Fruit fly (Drosophila melanogaster) whole organism, embryonic: ENCODE measurements around the gene CG43693.

ENCODE experiments used
- ATbp ChIP-seq: fragments of 200-800 bp; sonication (Bioruptor generic); optimal IDR thresholded peaks from 2 replicates; lab custom pipeline; 2017; ENCODE audit warnings: missing biosample characterization, mild to moderate bottlenecking, missing genetic modification characterization, missing genetic modification reagents
- Atf3 ChIP-seq: fragments of 200-800 bp; sonication (Bioruptor generic); optimal IDR thresholded peaks from 3 replicates; lab custom pipeline; 2016; ENCODE audit warnings: missing biosample characterization, missing genetic modification characterization
- B-H1 ChIP-seq: fragments of 200-800 bp; sonication (Bioruptor generic); IDR thresholded peaks from 3 replicates; pipeline ENCODE4 v1.3.6; 2022; ENCODE audit warnings: missing biosample characterization, missing genetic modification characterization
- C15 ChIP-seq: fragments of 200-800 bp; sonication (Bioruptor generic); IDR thresholded peaks from 3 replicates; pipeline ENCODE4 v1.3.6; 2022; ENCODE audit warnings: missing biosample characterization, missing genetic modification characterization
- CG10959 ChIP-seq: fragments of 200-800 bp; sonication (Bioruptor generic); IDR thresholded peaks from 2 replicates; pipeline ENCODE4 v1.3.6; 2022; ENCODE audit warnings: missing biosample characterization, missing genetic modification characterization
- CG11085 ChIP-seq: fragments of 200-800 bp; sonication (Bioruptor generic); IDR thresholded peaks from 2 replicates; pipeline ENCODE4 v1.3.6; 2022; ENCODE audit warnings: missing biosample characterization, missing genetic modification characterization
- CG11456 ChIP-seq: fragments of 200-800 bp; sonication (Bioruptor generic); IDR thresholded peaks from 3 replicates; pipeline ENCODE4 v1.3.6; 2022; ENCODE audit warnings: missing biosample characterization, missing genetic modification characterization
- CG12769 ChIP-seq: fragments of 200-800 bp; sonication (Bioruptor generic); optimal IDR thresholded peaks from 2 replicates; lab custom pipeline; 2019; ENCODE audit warnings: missing biosample characterization, mild to moderate bottlenecking, missing genetic modification characterization, moderate library complexity
- CG13287 ChIP-seq: fragments of 200-800 bp; sonication (Bioruptor generic); IDR thresholded peaks from 2 replicates; pipeline ENCODE4 v1.3.6; 2022; ENCODE audit warnings: missing biosample characterization, missing genetic modification characterization; ENCODE audit not compliant: partially characterized antibody
- CG13894 ChIP-seq: fragments of 200-800 bp; sonication (Bioruptor generic); optimal IDR thresholded peaks from 3 replicates; lab custom pipeline; 2018; ENCODE audit warnings: missing biosample characterization, mild to moderate bottlenecking, missing genetic modification characterization, moderate library complexity
- CG14441 ChIP-seq: fragments of 200-800 bp; sonication (Bioruptor generic); IDR thresholded peaks from 2 replicates; pipeline ENCODE4 v1.3.6; 2022; ENCODE audit warnings: missing biosample characterization, missing genetic modification characterization
- CG14667 ChIP-seq: fragments of 200-800 bp; sonication (Bioruptor generic); IDR thresholded peaks from 2 replicates; pipeline ENCODE4 v1.3.6; 2022; ENCODE audit warnings: missing biosample characterization, missing genetic modification characterization
- CG14965 ChIP-seq: fragments of 200-800 bp; sonication (Bioruptor generic); optimal IDR thresholded peaks from 2 replicates; lab custom pipeline; 2016; ENCODE audit warnings: missing biosample characterization, missing genetic modification characterization, borderline replicate concordance
- CG2120 ChIP-seq: fragments of 200-800 bp; sonication (Bioruptor generic); optimal IDR thresholded peaks from 3 replicates; lab custom pipeline; 2016; ENCODE audit warnings: missing biosample characterization, missing genetic modification characterization
- CG2199 ChIP-seq: fragments of 200-800 bp; sonication (Bioruptor generic); IDR thresholded peaks from 3 replicates; pipeline ENCODE4 v1.3.6; 2022; ENCODE audit warnings: missing biosample characterization, missing genetic modification characterization
- CG2875 ChIP-seq: fragments of 200-800 bp; sonication (Bioruptor generic); optimal IDR thresholded peaks from 2 replicates; lab custom pipeline; 2017; ENCODE audit warnings: missing biosample characterization, mild to moderate bottlenecking, missing genetic modification characterization, missing genetic modification reagents
- CG4820 ChIP-seq: fragments of 200-800 bp; sonication (Bioruptor generic); optimal IDR thresholded peaks from 3 replicates; lab custom pipeline; 2016; ENCODE audit warnings: missing biosample characterization, missing genetic modification characterization
- CG6272 ChIP-seq: fragments of 200-800 bp; sonication (Bioruptor generic); IDR thresholded peaks from 2 replicates; pipeline ENCODE4 v1.3.6; 2022; ENCODE audit warnings: missing biosample characterization, missing genetic modification characterization
- CG7271 ChIP-seq: fragments of 200-800 bp; sonication (Bioruptor generic); optimal IDR thresholded peaks from 2 replicates; lab custom pipeline; 2018; ENCODE audit warnings: missing biosample characterization, mild to moderate bottlenecking, missing genetic modification characterization, moderate library complexity
- CG7372 ChIP-seq: fragments of 200-800 bp; sonication (Bioruptor generic); IDR thresholded peaks from 2 replicates; pipeline ENCODE4 v1.3.6; 2022; ENCODE audit warnings: missing biosample characterization, missing genetic modification characterization
- CG8290 ChIP-seq, 3 experiments: fragments of 200-800 bp; sonication (Bioruptor generic); optimal IDR thresholded peaks; 2 replicates each; lab custom pipeline; 2016 to 2019; ENCODE audit warnings: missing biosample characterization in 3 of 3, missing genetic modification characterization in 3 of 3, mild to moderate bottlenecking in 2 of 3, moderate library complexity in 1 of 3
- CG9215 ChIP-seq: fragments of 200-800 bp; sonication (Bioruptor generic); IDR thresholded peaks from 2 replicates; pipeline ENCODE4 v1.3.6; 2022; ENCODE audit warnings: missing biosample characterization, missing genetic modification characterization
- CG9609 ChIP-seq: fragments of 200-800 bp; sonication (Bioruptor generic); optimal IDR thresholded peaks from 3 replicates; lab custom pipeline; 2016; ENCODE audit warnings: missing biosample characterization, missing genetic modification characterization
- Dad ChIP-seq: fragments of 200-800 bp; sonication (Bioruptor generic); optimal IDR thresholded peaks from 3 replicates; lab custom pipeline; 2016; ENCODE audit warnings: missing biosample characterization, missing genetic modification characterization
- Drgx ChIP-seq: fragments of 200-800 bp; sonication (Bioruptor generic); IDR thresholded peaks from 2 replicates; pipeline ENCODE4 v1.3.6; 2022; ENCODE audit warnings: missing biosample characterization, missing genetic modification characterization
- Fer1 ChIP-seq: fragments of 200-800 bp; sonication (Bioruptor generic); optimal IDR thresholded peaks from 2 replicates; lab custom pipeline; 2017; ENCODE audit warnings: missing biosample characterization, mild to moderate bottlenecking, missing genetic modification characterization
- HLHmδ ChIP-seq: fragments of 200-800 bp; sonication (Bioruptor generic); optimal IDR thresholded peaks from 2 replicates; lab custom pipeline; 2018; ENCODE audit warnings: missing biosample characterization, mild to moderate bottlenecking, missing genetic modification characterization, moderate library complexity
- Hr39 ChIP-seq: fragments of >200 bp; optimal IDR thresholded peaks from 2 replicates; lab custom pipeline; 2017
- Med ChIP-seq: fragments of 200-800 bp; sonication (Bioruptor generic); peaks from one replicate; lab custom pipeline; 2016; ENCODE audit warnings: missing biosample characterization, missing genetic modification characterization, mild to moderate bottlenecking, inconsistent platforms, moderate library complexity
- NC2β ChIP-seq: fragments of 200-800 bp; sonication (Bioruptor generic); optimal IDR thresholded peaks from 2 replicates; lab custom pipeline; 2016; ENCODE audit warnings: missing biosample characterization, missing genetic modification characterization
- Oli ChIP-seq: fragments of 200-800 bp; sonication (Bioruptor generic); optimal IDR thresholded peaks from 2 replicates; lab custom pipeline; 2018; ENCODE audit warnings: missing biosample characterization, mild to moderate bottlenecking, missing genetic modification characterization, moderate library complexity
- Sox102F ChIP-seq: fragments of 200-800 bp; sonication (Bioruptor generic); optimal IDR thresholded peaks from 2 replicates; lab custom pipeline; 2018; ENCODE audit warnings: missing biosample characterization, mild to moderate bottlenecking, missing genetic modification characterization, moderate library complexity
- Ssrp ChIP-seq: fragments of 200-800 bp; sonication (Bioruptor generic); optimal IDR thresholded peaks from 2 replicates; lab custom pipeline; 2018; ENCODE audit warnings: missing biosample characterization, mild to moderate bottlenecking, missing genetic modification characterization, moderate library complexity
- Vsx1 ChIP-seq: fragments of 200-800 bp; sonication (Bioruptor generic); optimal IDR thresholded peaks from 2 replicates; lab custom pipeline; 2017; ENCODE audit warnings: missing biosample characterization, mild to moderate bottlenecking, missing genetic modification characterization, missing genetic modification reagents
- aop ChIP-seq: fragments of 200-800 bp; sonication (Bioruptor generic); IDR thresholded peaks from 2 replicates; pipeline ENCODE4 v1.3.6; 2022; ENCODE audit warnings: missing biosample characterization, missing genetic modification characterization
- ap ChIP-seq: fragments of 200-800 bp; sonication (Bioruptor generic); IDR thresholded peaks from 2 replicates; pipeline ENCODE4 v1.3.6; 2022; ENCODE audit warnings: missing biosample characterization, missing genetic modification characterization
- bcd ChIP-seq: fragments of 200-800 bp; sonication (Bioruptor generic); optimal IDR thresholded peaks from 2 replicates; lab custom pipeline; 2017; ENCODE audit warnings: missing biosample characterization, mild to moderate bottlenecking, missing genetic modification characterization
- chinmo ChIP-seq: fragments of 200-800 bp; sonication (Bioruptor generic); IDR thresholded peaks from 4 replicates; pipeline ENCODE4 v1.3.6; 2022; ENCODE audit warnings: missing biosample characterization, missing genetic modification characterization; ENCODE audit not compliant: partially characterized antibody
- chn ChIP-seq: fragments of 200-800 bp; sonication (Bioruptor generic); optimal IDR thresholded peaks from 2 replicates; lab custom pipeline; 2016; ENCODE audit warnings: missing biosample characterization, missing genetic modification characterization
- disco-r ChIP-seq: fragments of 200-800 bp; sonication (Bioruptor generic); optimal IDR thresholded peaks from 2 replicates; lab custom pipeline; 2016; ENCODE audit warnings: missing biosample characterization, missing genetic modification characterization
- ftz-f1 ChIP-seq: fragments of 200-800 bp; sonication (Bioruptor generic); optimal IDR thresholded peaks from 2 replicates; lab custom pipeline; 2016; ENCODE audit warnings: missing biosample characterization, missing genetic modification characterization
- ham ChIP-seq: fragments of 200-800 bp; sonication (Bioruptor generic); IDR thresholded peaks from 2 replicates; pipeline ENCODE4 v1.3.6; 2022; ENCODE audit warnings: missing biosample characterization, missing genetic modification characterization
- kay ChIP-seq: fragments of 200-800 bp; sonication (Bioruptor generic); optimal IDR thresholded peaks from 2 replicates; lab custom pipeline; 2016; ENCODE audit warnings: missing biosample characterization, missing genetic modification characterization
- mld ChIP-seq: fragments of 200-800 bp; sonication (Bioruptor generic); IDR thresholded peaks from 3 replicates; pipeline ENCODE4 v1.3.6; 2022; ENCODE audit warnings: missing biosample characterization, missing genetic modification characterization; ENCODE audit not compliant: partially characterized antibody
- slbo ChIP-seq: fragments of 200-800 bp; sonication (Bioruptor generic); IDR thresholded peaks from 2 replicates; pipeline ENCODE4 v1.3.6; 2022; ENCODE audit warnings: missing biosample characterization, missing genetic modification characterization
- ssp ChIP-seq: fragments of 200-800 bp; sonication (Bioruptor generic); IDR thresholded peaks from 2 replicates; pipeline ENCODE4 v1.3.6; 2022; ENCODE audit warnings: missing biosample characterization, missing genetic modification characterization
- stwl ChIP-seq: fragments of 200-800 bp; sonication (Bioruptor generic); optimal IDR thresholded peaks from 3 replicates; lab custom pipeline; 2018; ENCODE audit warnings: missing biosample characterization, mild to moderate bottlenecking, missing genetic modification characterization, moderate library complexity
- tll ChIP-seq, 2 experiments: fragments of 200-800 bp in 1 of 2; fragments of >200 bp in 1 of 2; sonication (Bioruptor generic) in 1 of 2; optimal IDR thresholded peaks; 2 replicates each; lab custom pipeline; 2017 to 2019; ENCODE audit warnings: missing biosample characterization in 2 of 2, missing genetic modification characterization in 2 of 2, mild to moderate bottlenecking in 1 of 2, moderate library complexity in 1 of 2
- ttk ChIP-seq: fragments of 200-800 bp; sonication (Bioruptor generic); IDR thresholded peaks from 2 replicates; pipeline ENCODE4 v2.1.2; 2022; ENCODE audit warnings: missing biosample characterization, missing genetic modification characterization
- wdn ChIP-seq: fragments of 200-800 bp; sonication (Bioruptor generic); IDR thresholded peaks from 2 replicates; pipeline ENCODE4 v1.3.6; 2022; ENCODE audit warnings: missing biosample characterization, missing genetic modification characterization
- yki ChIP-seq: fragments of >200 bp; optimal IDR thresholded peaks from 3 replicates; lab custom pipeline; 2018
- zfh2 ChIP-seq: fragments of 200-800 bp; sonication (Bioruptor generic); optimal IDR thresholded peaks from 2 replicates; lab custom pipeline; 2016; ENCODE audit warnings: missing biosample characterization, missing genetic modification characterization

The CG43693 gene

DNA sequence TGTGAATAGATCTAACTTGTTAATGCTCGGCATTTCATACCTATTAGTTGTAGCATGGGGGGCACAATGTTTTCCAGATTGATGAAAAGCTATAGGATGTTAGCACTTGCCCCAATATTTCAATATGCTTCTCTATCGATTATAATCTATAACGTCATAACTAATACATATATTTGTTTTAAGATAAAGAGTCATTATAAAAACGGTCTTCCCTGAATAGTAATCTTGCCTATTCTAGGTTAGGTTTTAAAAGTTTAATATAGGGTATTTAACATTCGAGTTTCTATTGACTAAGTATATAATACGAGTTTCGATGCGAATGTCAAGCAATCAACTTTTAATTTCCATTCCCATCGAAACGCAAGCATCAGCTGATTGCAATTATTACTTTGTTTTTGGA is 10.0 kb upstream of the CG43693 start, which contains the start of the genes CG6321 and Blos2 (continued):
- no peak for TF ChIP-seq CG11085
- no peak for TF ChIP-seq Atf3
- no peak for TF ChIP-seq CG7372 (GFP tag; lab: Robert Waterston, UW)
- TF ChIP-seq tll (GFP tag; optimal IDR thresholded peaks at IDR 0.05; lab: Kevin White, UChicago): no peak
- TF ChIP-seq ssp (GFP tag; lab: Robert Waterston, UW): no peak
- peak; percentile 55 for TF ChIP-seq CG4820 (GFP tag; lab: Kevin White, UChicago)
- no peak for TF ChIP-seq Hr39 (lab: Kevin White, UChicago)
- TF ChIP-seq CG14667: no peak
- peak; percentile 47 for TF ChIP-seq kay
- TF ChIP-seq aop (GFP tag; lab: Robert Waterston, UW): no peak
- TF ChIP-seq chn (GFP tag; lab: Kevin White, UChicago): peak; percentile 42
- no peak for TF ChIP-seq disco-r (GFP tag; lab: Kevin White, UChicago)
- TF ChIP-seq C15 (GFP tag; lab: Robert Waterston, UW): peak; percentile 59; the same call in 1 of the 3 replicates
- peak; percentile 75 for TF ChIP-seq CG14441 (GFP tag; lab: Robert Waterston, UW)
- TF ChIP-seq CG7271 (tag; lab: Kevin White, UChicago): peak; percentile 18
- TF ChIP-seq Vsx1: peak; percentile 34
- TF ChIP-seq CG10959 (GFP tag; lab: Robert Waterston, UW): peak; percentile 27; the same call in 1 of the 2 replicates
- TF ChIP-seq NC2β: peak; percentile 41
- TF ChIP-seq Dad (GFP tag; lab: Kevin White, UChicago): peak; percentile 26
- TF ChIP-seq ttk: peak; percentile 55
- no peak for TF ChIP-seq HLHmδ
- TF ChIP-seq Sox102F (GFP tag; lab: Kevin White, UChicago): peak; percentile 78
- TF ChIP-seq CG13287 (GFP tag; lab: Robert Waterston, UW): 0 out of 2 replicates have a peak, but pooled peaks have one; percentile 14
- TF ChIP-seq Ssrp (tag; lab: Kevin White, UChicago): peak; percentile 67
- TF ChIP-seq mld (GFP tag; lab: Robert Waterston, UW): no peak
- peak; percentile 23; the same call in 1 of the 2 replicates for TF ChIP-seq ap (GFP tag; lab: Robert Waterston, UW)
- no peak for TF ChIP-seq CG9215 (GFP tag; lab: Robert Waterston, UW)
- TF ChIP-seq stwl (tag; lab: Kevin White, UChicago): peak; percentile 30

DNA sequence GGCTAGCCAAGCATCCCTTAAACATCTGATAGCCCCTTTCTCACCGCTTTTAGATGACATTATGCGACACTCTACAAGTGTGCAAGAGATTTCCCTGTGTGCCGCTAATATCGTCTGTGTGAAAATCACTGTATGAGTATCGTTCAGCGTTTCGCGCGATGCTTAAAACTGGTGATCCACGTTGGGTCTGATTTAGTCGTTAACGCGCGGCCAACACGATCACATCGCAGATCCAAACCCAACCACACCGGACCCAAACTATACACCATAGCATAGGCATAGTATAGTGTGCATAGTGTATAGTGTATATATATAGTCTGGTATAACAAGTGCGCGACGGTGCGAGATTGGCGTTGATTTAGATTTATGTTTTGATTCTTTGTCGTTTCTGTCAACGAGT is 2.7 kb upstream of the CG43693 start, which contains the start of gene CG7888:
CG7888 (plus strand) TSS at position 193 of the 400 bp plus-strand sequence.
- TF ChIP-seq ATbp (GFP tag; lab: Kevin White, UChicago): no peak
- 0 out of 3 replicates have a peak, but pooled peaks have one; percentile 57 for TF ChIP-seq CG2199 (GFP tag; lab: Robert Waterston, UW)
- no peak for TF ChIP-seq yki (lab: Kevin White, UChicago)
- TF ChIP-seq ham: no peak
- TF ChIP-seq slbo (GFP tag; lab: Robert Waterston, UW): no peak
- no peak for TF ChIP-seq Oli (tag; lab: Kevin White, UChicago)
- TF ChIP-seq Atf3: no peak
- TF ChIP-seq zfh2 (GFP tag; lab: Kevin White, UChicago): no peak
- TF ChIP-seq bcd (GFP tag; lab: Kevin White, UChicago): no peak
- no peak for TF ChIP-seq ftz-f1 (GFP tag; lab: Kevin White, UChicago)
- TF ChIP-seq wdn (GFP tag; lab: Robert Waterston, UW): no peak
- peak; percentile 3 for TF ChIP-seq CG12769 (tag; lab: Kevin White, UChicago)
- no peak for TF ChIP-seq CG2120 (GFP tag; lab: Kevin White, UChicago)
- no peak for TF ChIP-seq CG14965 (GFP tag; lab: Kevin White, UChicago)
- TF ChIP-seq Fer1 (GFP tag; lab: Kevin White, UChicago): no peak
- no peak for TF ChIP-seq Drgx
- 0 out of 4 replicates have a peak, but pooled peaks have one; percentile 23 for TF ChIP-seq chinmo (GFP tag; lab: Robert Waterston, UW)
- 0 out of 3 replicates have a peak, but pooled peaks have one; percentile 31 for TF ChIP-seq CG11456
- TF ChIP-seq CG6272: no peak
- peak; percentile 63 for TF ChIP-seq CG13894 (tag; lab: Kevin White, UChicago)
- TF ChIP-seq CG2875 (GFP tag; lab: Kevin White, UChicago): no peak
- TF ChIP-seq CG8290 (GFP tag; optimal IDR thresholded peaks at IDR 0.05; lab: Kevin White, UChicago): no peak
- TF ChIP-seq CG8290 (tag; optimal IDR thresholded peaks at IDR 0.05; lab: Kevin White, UChicago): peak in 1 of 2 experiments; percentile 46
- peak; percentile 26 for TF ChIP-seq Med (GFP tag; lab: Kevin White, UChicago)
- TF ChIP-seq CG9609 (GFP tag; lab: Kevin White, UChicago): no peak
- no peak for TF ChIP-seq B-H1 (GFP tag; lab: Robert Waterston, UW)
- no peak for TF ChIP-seq chn (GFP tag; lab: Kevin White, UChicago)
